Fruit fly (Drosophila melanogaster): ENCODE data around the gene CG14292.

dm6 chr3R:18924636-18924977, 19.2 kb upstream of the CG14292 start:
- TF ChIP-seq kay (GFP tag; ENCODE audit: borderline replicate concordance): no peak
- TF ChIP-seq CG33017 (tag; optimal IDR thresholded peaks at IDR 0.05): no peak
- TF ChIP-seq CG1620 (GFP tag; optimal IDR thresholded peaks at IDR 0.05): no peak
- no peak for TF ChIP-seq tj (GFP tag; optimal IDR thresholded peaks at IDR 0.05)
